Fruit fly (Drosophila melanogaster) whole organism, prepupa: ENCODE data around the gene CG14621.

Experiments used
- CG16779 ChIP-seq: fragments of 200-800 bp; sonication (Bioruptor generic); optimal IDR thresholded peaks from 3 replicates; lab custom pipeline; 2017; ENCODE audit warnings: missing biosample characterization, mild to moderate bottlenecking, missing genetic modification characterization
- CG6163 ChIP-seq: fragments of 200-800 bp; sonication (Bioruptor generic); IDR thresholded peaks from 3 replicates; pipeline ENCODE4 v1.3.6; 2022; ENCODE audit warnings: missing biosample characterization, missing genetic modification characterization
- CG9139 ChIP-seq: fragments of 200-800 bp; sonication (Bioruptor generic); optimal IDR thresholded peaks from 3 replicates; lab custom pipeline; 2017; ENCODE audit warnings: missing biosample characterization, mild to moderate bottlenecking, missing genetic modification characterization
- Hr39 ChIP-seq: fragments of 200-800 bp; sonication (Bioruptor generic); optimal IDR thresholded peaks from 2 replicates; lab custom pipeline; 2016; ENCODE audit warnings: missing biosample characterization, missing genetic modification characterization
- net ChIP-seq: fragments of 200-800 bp; sonication (Bioruptor generic); optimal IDR thresholded peaks from 3 replicates; lab custom pipeline; 2016; ENCODE audit warnings: missing biosample characterization, missing genetic modification characterization

- TF ChIP-seq CG16779 (tag; lab: Kevin White, UChicago) (no peak), Hr39 (GFP tag; lab: Kevin White, UChicago) (no peak), CG6163 (no peak), net (no peak), CG9139 (no peak)
Measured at dm6 chrX:22449191-22449787, 5.3 kb downstream of the CG14621 start, which contains the start of the genes CG14615 and tilB.
